Worm (Caenorhabditis elegans) whole organism, early embryonic: ENCODE measurements around the gene C44B7.5.
A peak's percentile ranks its signal among the peaks of the same experiment; 100 is the strongest.

Source experiments
- B0310.2 ChIP-seq: sonication (generic microtip); optimal IDR thresholded peaks from 2 replicates; lab custom pipeline; 2016; ENCODE audit warnings: mild to moderate bottlenecking, missing genetic modification characterization, missing compliant biosample characterization
- F13C5.2 ChIP-seq: sonication (generic microtip); optimal IDR thresholded peaks from 2 replicates; lab custom pipeline; 2017; ENCODE audit warnings: mild to moderate bottlenecking, missing genetic modification characterization, inconsistent platforms, missing compliant biosample characterization
- aly-1 ChIP-seq: sonication (generic microtip); optimal IDR thresholded peaks from 2 replicates; lab custom pipeline; 2016; ENCODE audit warnings: missing genetic modification characterization, missing compliant biosample characterization
- ama-1 ChIP-seq: fragments of 150-350 bp; optimal IDR thresholded peaks from 2 replicates; lab custom pipeline; 2014
- ceh-13 ChIP-seq: fragments of 200-800 bp; sonication (Bioruptor generic); optimal IDR thresholded peaks from 2 replicates; lab custom pipeline; 2018; ENCODE audit warnings: mild to moderate bottlenecking, missing genetic modification characterization, missing compliant biosample characterization
- ceh-36 ChIP-seq: sonication (generic microtip); optimal IDR thresholded peaks from 2 replicates; lab custom pipeline; 2016; ENCODE audit warnings: missing genetic modification characterization, inconsistent platforms, missing compliant biosample characterization
- ets-7 ChIP-seq: sonication (generic microtip); optimal IDR thresholded peaks from 2 replicates; lab custom pipeline; 2016; ENCODE audit warnings: missing genotype, missing genetic modification characterization, missing compliant biosample characterization
- flt-1 ChIP-seq: fragments of 200-800 bp; sonication (Bioruptor generic); IDR thresholded peaks from 2 replicates; pipeline ENCODE4 v1.3.6; 2022; ENCODE audit warnings: missing genetic modification characterization, missing compliant biosample characterization
- hmbx-1 ChIP-seq: sonication (generic microtip); optimal IDR thresholded peaks from 2 replicates; lab custom pipeline; 2016; ENCODE audit warnings: mild to moderate bottlenecking, missing genetic modification characterization, missing compliant biosample characterization
- hmg-4 ChIP-seq: fragments of 200-800 bp; sonication (Bioruptor generic); optimal IDR thresholded peaks from 2 replicates; lab custom pipeline; 2018; ENCODE audit warnings: mild to moderate bottlenecking, missing genetic modification characterization, missing compliant biosample characterization
- hnd-1 ChIP-seq: sonication (generic microtip); optimal IDR thresholded peaks from 2 replicates; lab custom pipeline; 2016; ENCODE audit warnings: missing genetic modification characterization, missing compliant biosample characterization
- pes-1 ChIP-seq: fragments of 200-800 bp; sonication (Bioruptor generic); IDR thresholded peaks from 2 replicates; pipeline ENCODE4 v1.3.6; 2022; ENCODE audit warnings: missing genetic modification reagents, missing genetic modification characterization, missing compliant biosample characterization
- scrt-1 ChIP-seq: fragments of 200-800 bp; sonication (Bioruptor generic); IDR thresholded peaks from 2 replicates; pipeline ENCODE4 v1.3.6; 2022; ENCODE audit warnings: missing genetic modification characterization, missing compliant biosample characterization
- sea-1 ChIP-seq: fragments of 200-800 bp; sonication (Bioruptor generic); conservative IDR thresholded peaks from 2 replicates; pipeline ENCODE4 v1.3.6; 2022; ENCODE audit warnings: missing genetic modification characterization, missing compliant biosample characterization
- tbx-11 ChIP-seq: fragments of 200-800 bp; sonication (Bioruptor generic); IDR thresholded peaks from 2 replicates; pipeline ENCODE4 v1.3.6; 2022; ENCODE audit warnings: missing genetic modification characterization, missing compliant biosample characterization
- tbx-37 ChIP-seq: fragments of 200-800 bp; sonication (Bioruptor generic); conservative IDR thresholded peaks from 2 replicates; pipeline ENCODE4 v1.3.6; 2022; ENCODE audit warnings: missing genetic modification reagents, missing genetic modification characterization, missing compliant biosample characterization
- tra-4 ChIP-seq: sonication (generic microtip); optimal IDR thresholded peaks from 2 replicates; lab custom pipeline; 2017; ENCODE audit warnings: missing genetic modification characterization, missing compliant biosample characterization

Gene C44B7.5

ce11 chrII:6825732-6826131, 46.7 kb downstream of the C44B7.5 start:
- TF ChIP-seq F13C5.2 (tag; lab: Kevin White, UChicago) (no peak), pes-1 (no peak), flt-1 (GFP tag; lab: Robert Waterston, UW) (peak; percentile 38; the same call in 1 of the 2 replicates), ceh-36 (tag; lab: Kevin White, UChicago) (peak; percentile 68), hmg-4 (GFP tag; lab: Kevin White, UChicago) (peak; percentile 42)

ce11 chrII:6824524-6824923, 47.9 kb downstream of the C44B7.5 start:
- TF ChIP-seq ama-1 (no peak), hmg-4 (GFP tag; lab: Kevin White, UChicago) (no peak), hnd-1 (no peak), aly-1 (tag; lab: Kevin White, UChicago) (no peak), ets-7 (no peak), flt-1 (GFP tag; lab: Robert Waterston, UW) (no peak), pes-1 (no peak), sea-1 (GFP tag; lab: Robert Waterston, UW) (no peak), tbx-37 (no peak), tbx-11 (GFP tag; lab: Robert Waterston, UW) (no peak), B0310.2 (tag; lab: Kevin White, UChicago) (no peak)

ce11 chrII:6823912-6824311, 48.5 kb downstream of the C44B7.5 start:
- TF ChIP-seq tra-4 (tag; lab: Kevin White, UChicago): no peak
- TF ChIP-seq sea-1 (GFP tag; lab: Robert Waterston, UW): no peak
- peak; percentile 4 for TF ChIP-seq F13C5.2 (tag; lab: Kevin White, UChicago)

ce11 chrII:6823233-6823632, 49.2 kb downstream of the C44B7.5 start:
- TF ChIP-seq ama-1 (no peak), tbx-11 (GFP tag; lab: Robert Waterston, UW) (no peak), tbx-37 (no peak), ceh-13 (GFP tag; lab: Kevin White, UChicago) (no peak), hmg-4 (GFP tag; lab: Kevin White, UChicago) (no peak), pes-1 (no peak), ceh-36 (tag; lab: Kevin White, UChicago) (no peak), aly-1 (tag; lab: Kevin White, UChicago) (no peak), F13C5.2 (tag; lab: Kevin White, UChicago) (no peak), tra-4 (tag; lab: Kevin White, UChicago) (no peak), sea-1 (GFP tag; lab: Robert Waterston, UW) (no peak), hnd-1 (no peak), ets-7 (no peak), hmbx-1 (no peak), B0310.2 (tag; lab: Kevin White, UChicago) (no peak), flt-1 (GFP tag; lab: Robert Waterston, UW) (no peak), scrt-1 (GFP tag; lab: Robert Waterston, UW) (no peak)

- TF ChIP-seq tbx-37 (no peak), B0310.2 (tag; lab: Kevin White, UChicago) (no peak), F13C5.2 (tag; lab: Kevin White, UChicago) (no peak), hnd-1 (no peak), ets-7 (no peak), scrt-1 (GFP tag; lab: Robert Waterston, UW) (no peak), pes-1 (no peak), ama-1 (no peak), aly-1 (tag; lab: Kevin White, UChicago) (no peak), tra-4 (tag; lab: Kevin White, UChicago) (no peak), flt-1 (GFP tag; lab: Robert Waterston, UW) (no peak), tbx-11 (GFP tag; lab: Robert Waterston, UW) (no peak), ceh-36 (tag; lab: Kevin White, UChicago) (no peak), sea-1 (GFP tag; lab: Robert Waterston, UW) (no peak), hmbx-1 (no peak), ceh-13 (GFP tag; lab: Kevin White, UChicago) (no peak), hmg-4 (GFP tag; lab: Kevin White, UChicago) (no peak)
These were observed 50.0 kb downstream of the C44B7.5 start for ce11 chrII:6822347-6822746.

ce11 chrII:6821832-6822231, 50.6 kb downstream of the C44B7.5 start:
- TF ChIP-seq ceh-36 (tag; lab: Kevin White, UChicago): no peak
- no peak for TF ChIP-seq hnd-1
- no peak for TF ChIP-seq B0310.2 (tag; lab: Kevin White, UChicago)
- TF ChIP-seq aly-1 (tag; lab: Kevin White, UChicago): no peak
- TF ChIP-seq flt-1 (GFP tag; lab: Robert Waterston, UW): no peak
- no peak for TF ChIP-seq sea-1 (GFP tag; lab: Robert Waterston, UW)
- TF ChIP-seq scrt-1 (GFP tag; lab: Robert Waterston, UW): no peak
- no peak for TF ChIP-seq ama-1
